1 worm cellular context compared by ENCODE assay signal in the genomic region with DNA sequence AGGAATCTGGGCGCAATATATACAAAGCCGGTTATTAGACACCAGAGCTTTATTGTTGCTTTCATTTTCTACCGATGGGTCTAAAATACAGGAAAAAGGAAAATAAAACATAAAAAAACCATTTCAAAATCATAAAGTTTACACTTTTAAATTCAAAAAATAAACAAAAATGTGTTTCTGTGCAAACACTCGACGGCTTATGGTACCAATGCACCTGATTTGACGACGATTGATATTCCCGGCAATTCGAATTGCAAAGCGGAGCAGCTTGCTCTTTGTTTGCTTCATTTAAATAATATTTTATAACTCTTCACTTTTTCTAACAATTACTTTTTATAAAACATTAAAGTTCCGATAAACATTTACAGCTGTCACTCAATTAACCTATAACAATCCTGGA.
TF ChIP-seq lines count a peak whose summit lies in the region.

A gene (plus strand): TSS at position 369 of the 400 bp plus-strand sequence.

TF ChIP-seq in whole organism, L1 larva, 84 proteins besides CTCF, POLR2A, EP300 and RAD21 (continued from another document):
- TF ChIP-seq efl-1 (optimal IDR thresholded peaks at IDR 0.05; lab: Kevin White, UChicago) (peak; percentile 20 to 65), efl-1 (GFP tag; optimal IDR thresholded peaks at IDR 0.05 in 1 of 2; lab: Kevin White, UChicago) (peak; percentile 76 to 96), ceh-82 (tag; optimal IDR thresholded peaks at IDR 0.05; lab: Kevin White, UChicago) (peak in 1 of 3 experiments; percentile 6)
